Worm (Caenorhabditis elegans): ENCODE results near the gene msp-53.
"Not testable (repeated sequence)": the region's sequence is repeated elsewhere in the genome, so short reads cannot be mapped to it uniquely, and the experiment has no call there.

msp-53 gene

ce11 chrIV:5068541-5068940, 3.7 kb upstream of the msp-53 start, which contains the start of the genes R13H9.6 and rmd-6:
TSS of gene R13H9.6 (minus strand) at chrIV:5068641.
TSS of gene rmd-6 (plus strand) at chrIV:5068845.
- not testable (repeated sequence) for TF ChIP-seq snpc-3.4 (tag; optimal IDR thresholded peaks at IDR 0.05); athp-1 (tag; optimal IDR thresholded peaks at IDR 0.05); ZK185.1 (tag; optimal IDR thresholded peaks at IDR 0.05; ENCODE audit: poor library complexity, severe bottlenecking)

ce11 chrIV:5066887-5067286, 2.0 kb upstream of the msp-53 start, which contains the start of gene ttbk-2.2:
TSS of gene ttbk-2.2 (minus strand) at chrIV:5066987.
- TF ChIP-seq dpff-1 (tag; optimal IDR thresholded peaks at IDR 0.05); B0035.1 (tag; optimal IDR thresholded peaks at IDR 0.05); F37B4.10 (GFP tag; IDR thresholded peaks at IDR 0.05): not testable (repeated sequence)

ce11 chrIV:5063297-5063696, 1.6 kb downstream of the msp-53 start:
- TF ChIP-seq egl-18 (GFP tag; IDR thresholded peaks at IDR 0.05): no peak
- no peak for TF ChIP-seq mes-4 (tag; optimal IDR thresholded peaks at IDR 0.05)
- no peak for TF ChIP-seq somi-1 (GFP tag; optimal IDR thresholded peaks at IDR 0.05)
- peak; percentile 75 for TF ChIP-seq hmg-1.2 (GFP tag; IDR thresholded peaks at IDR 0.05)
- TF ChIP-seq let-607 (tag; optimal IDR thresholded peaks at IDR 0.05): no peak
- TF ChIP-seq Y56A3A.18 (GFP tag; IDR thresholded peaks at IDR 0.05): 0 out of 2 replicates have a peak, but pooled peaks have one; percentile 60
- TF ChIP-seq dpff-1 (tag; optimal IDR thresholded peaks at IDR 0.05): no peak
- 0 out of 2 replicates have a peak, but pooled peaks have one; percentile 44 for TF ChIP-seq ekl-4 (GFP tag; IDR thresholded peaks at IDR 0.05)
- 0 out of 2 replicates have a peak, but pooled peaks have one; percentile 33 for TF ChIP-seq nfyb-1 (GFP tag; IDR thresholded peaks at IDR 0.05)
- TF ChIP-seq hlh-12 (tag; optimal IDR thresholded peaks at IDR 0.05): no peak
- peak; percentile 50; the same call in 1 of the 2 replicates for TF ChIP-seq hsf-1 (GFP tag; IDR thresholded peaks at IDR 0.05)
- peak; percentile 47; the same call in 1 of the 2 replicates for TF ChIP-seq F39B2.1 (GFP tag; IDR thresholded peaks at IDR 0.05)
- TF ChIP-seq ztf-25 (GFP tag; IDR thresholded peaks at IDR 0.05): no peak
- peak; percentile 5 for TF ChIP-seq repo-1 (tag; optimal IDR thresholded peaks at IDR 0.05)
- TF ChIP-seq lin-54 (GFP tag; optimal IDR thresholded peaks at IDR 0.05): peak; percentile 24
- TF ChIP-seq Y67H2A.10 (GFP tag; conservative IDR thresholded peaks at IDR 0.05): 0 out of 2 replicates have a peak, but pooled peaks have one; percentile 7
- TF ChIP-seq let-526 (GFP tag; IDR thresholded peaks at IDR 0.05): no peak
- no peak for TF ChIP-seq F52B5.7 (tag; optimal IDR thresholded peaks at IDR 0.05)
- peak; percentile 29 for TF ChIP-seq lsl-1 (GFP tag; optimal IDR thresholded peaks at IDR 0.05)
- TF ChIP-seq F23B12.7 (tag; optimal IDR thresholded peaks at IDR 0.05; ENCODE audit: insufficient read depth): peak; percentile 34
- TF ChIP-seq him-1 (tag; optimal IDR thresholded peaks at IDR 0.05): peak; percentile 74
- TF ChIP-seq pbrm-1 (GFP tag; IDR thresholded peaks at IDR 0.05): peak; percentile 65; the same call in 1 of the 2 replicates
- no peak for TF ChIP-seq atf-7 (tag; optimal IDR thresholded peaks at IDR 0.05)
- peak; percentile 93 for TF ChIP-seq snpc-1.1 (tag; optimal IDR thresholded peaks at IDR 0.05; ENCODE audit: insufficient read depth)
- no peak for TF ChIP-seq bed-1 (GFP tag; IDR thresholded peaks at IDR 0.05)
- no peak for TF ChIP-seq pha-4 (tag; optimal IDR thresholded peaks at IDR 0.05)
- no peak for TF ChIP-seq F57A8.1 (GFP tag; optimal IDR thresholded peaks at IDR 0.05)
- no peak for TF ChIP-seq bed-2 (GFP tag; IDR thresholded peaks at IDR 0.05)
- no peak for TF ChIP-seq ZK185.1 (tag; optimal IDR thresholded peaks at IDR 0.05; ENCODE audit: poor library complexity, severe bottlenecking)
- no peak for TF ChIP-seq F10E7.11 (tag; optimal IDR thresholded peaks at IDR 0.05)
- peak; percentile 87 for TF ChIP-seq D2030.7 (GFP tag; IDR thresholded peaks at IDR 0.05)
- TF ChIP-seq aptf-3 (GFP tag; IDR thresholded peaks at IDR 0.05): no peak
- peak; percentile 72 for TF ChIP-seq ama-1 (optimal IDR thresholded peaks at IDR 0.05)
- no peak for TF ChIP-seq ama-1 (GFP tag; optimal IDR thresholded peaks at IDR 0.05)
- no peak for TF ChIP-seq ztf-28 (GFP tag; IDR thresholded peaks at IDR 0.05)
- TF ChIP-seq ceh-58 (GFP tag; IDR thresholded peaks at IDR 0.05): no peak
- peak; percentile 63 for TF ChIP-seq madf-6 (GFP tag; IDR thresholded peaks at IDR 0.05)
- TF ChIP-seq attf-3 (GFP tag; conservative IDR thresholded peaks at IDR 0.05): no peak
- TF ChIP-seq fkh-3 (tag; optimal IDR thresholded peaks at IDR 0.05): no peak
- TF ChIP-seq ceh-91 (GFP tag; IDR thresholded peaks at IDR 0.05): 0 out of 2 replicates have a peak, but pooled peaks have one; percentile 30
